Fruit fly (Drosophila melanogaster) whole organism, embryonic: Measurements from ENCODE around the gene CatB.

Experiments used
- Adf1 ChIP-seq: fragments of 200-800 bp; sonication (Bioruptor generic); IDR thresholded peaks from 2 replicates; pipeline ENCODE4 v1.3.6; 2022; ENCODE audit warnings: missing biosample characterization, missing genetic modification characterization
- CG10209 ChIP-seq: fragments of 200-800 bp; sonication (Bioruptor generic); optimal IDR thresholded peaks from 3 replicates; lab custom pipeline; 2017; ENCODE audit warnings: missing biosample characterization, mild to moderate bottlenecking, missing genetic modification characterization, missing genetic modification reagents
- CG10431 ChIP-seq: fragments of 200-800 bp; sonication (Bioruptor generic); optimal IDR thresholded peaks from 3 replicates; lab custom pipeline; 2018; ENCODE audit warnings: missing biosample characterization, mild to moderate bottlenecking, missing genetic modification characterization
- CG11398 ChIP-seq: fragments of 200-800 bp; sonication (Bioruptor generic); optimal IDR thresholded peaks from 2 replicates; lab custom pipeline; 2016; ENCODE audit warnings: missing biosample characterization, missing genetic modification characterization
- CG12071 ChIP-seq: fragments of 200-800 bp; sonication (Bioruptor generic); optimal IDR thresholded peaks from 3 replicates; lab custom pipeline; 2018; ENCODE audit warnings: missing biosample characterization, mild to moderate bottlenecking, missing genetic modification characterization
- CG12104 ChIP-seq: fragments of 200-800 bp; sonication (Bioruptor generic); optimal IDR thresholded peaks from 3 replicates; lab custom pipeline; 2016; ENCODE audit warnings: missing biosample characterization, missing genetic modification characterization
- CG12299 ChIP-seq: fragments of 200-800 bp; sonication (Bioruptor generic); optimal IDR thresholded peaks from 2 replicates; lab custom pipeline; 2018; ENCODE audit warnings: missing biosample characterization, mild to moderate bottlenecking, missing genetic modification characterization
- CG12659 ChIP-seq: fragments of 200-800 bp; sonication (Bioruptor generic); optimal IDR thresholded peaks from 3 replicates; lab custom pipeline; 2017; ENCODE audit warnings: mild to moderate bottlenecking, missing biosample characterization, missing genetic modification reagents, missing genetic modification characterization
- CG13296 ChIP-seq: fragments of 200-800 bp; sonication (Bioruptor generic); optimal IDR thresholded peaks from 3 replicates; lab custom pipeline; 2018; ENCODE audit warnings: missing biosample characterization, mild to moderate bottlenecking, missing genetic modification characterization
- CG15601 ChIP-seq: fragments of 200-800 bp; sonication (Bioruptor generic); optimal IDR thresholded peaks from 3 replicates; lab custom pipeline; 2019; ENCODE audit warnings: missing biosample characterization, mild to moderate bottlenecking, missing genetic modification characterization, moderate library complexity
- CG17328 ChIP-seq: fragments of 200-800 bp; sonication (Bioruptor generic); IDR thresholded peaks from 2 replicates; pipeline ENCODE4 v1.3.6; 2022; ENCODE audit warnings: missing biosample characterization, missing genetic modification characterization
- CG17359 ChIP-seq: fragments of 200-800 bp; sonication (Bioruptor generic); optimal IDR thresholded peaks from 3 replicates; lab custom pipeline; 2018; ENCODE audit warnings: missing biosample characterization, mild to moderate bottlenecking, missing genetic modification characterization, moderate library complexity
- CG17912 ChIP-seq: fragments of 200-800 bp; sonication (Bioruptor generic); optimal IDR thresholded peaks from 2 replicates; lab custom pipeline; 2018; ENCODE audit warnings: missing biosample characterization, mild to moderate bottlenecking, missing genetic modification characterization
- CG2120 ChIP-seq: fragments of 200-800 bp; sonication (Bioruptor generic); optimal IDR thresholded peaks from 3 replicates; lab custom pipeline; 2016; ENCODE audit warnings: missing biosample characterization, missing genetic modification characterization
- CG2202 ChIP-seq: fragments of 200-800 bp; sonication (Bioruptor generic); optimal IDR thresholded peaks from 2 replicates; lab custom pipeline; 2018; ENCODE audit warnings: missing biosample characterization, mild to moderate bottlenecking, missing genetic modification characterization
- CG2875 ChIP-seq: fragments of 200-800 bp; sonication (Bioruptor generic); optimal IDR thresholded peaks from 2 replicates; lab custom pipeline; 2017; ENCODE audit warnings: missing biosample characterization, mild to moderate bottlenecking, missing genetic modification characterization, missing genetic modification reagents
- CG31441 ChIP-seq: fragments of 200-800 bp; sonication (Bioruptor generic); IDR thresholded peaks from 2 replicates; pipeline ENCODE4 v1.3.6; 2022; ENCODE audit warnings: missing biosample characterization, missing genetic modification characterization
- CG3838 ChIP-seq: fragments of 200-800 bp; sonication (Bioruptor generic); optimal IDR thresholded peaks from 3 replicates; lab custom pipeline; 2016; ENCODE audit warnings: missing biosample characterization, missing genetic modification characterization
- CG6854 ChIP-seq: fragments of 200-800 bp; sonication (Bioruptor generic); optimal IDR thresholded peaks from 3 replicates; lab custom pipeline; 2017; ENCODE audit warnings: missing biosample characterization, mild to moderate bottlenecking, missing genetic modification characterization
- CG7839 ChIP-seq: fragments of 200-800 bp; sonication (Bioruptor generic); optimal IDR thresholded peaks from 3 replicates; lab custom pipeline; 2018; ENCODE audit warnings: missing biosample characterization, mild to moderate bottlenecking, missing genetic modification characterization, moderate library complexity
- Camta ChIP-seq: fragments of 200-800 bp; sonication (Bioruptor generic); optimal IDR thresholded peaks from 2 replicates; lab custom pipeline; 2016; ENCODE audit warnings: missing biosample characterization, missing genetic modification characterization
- Dp ChIP-seq: fragments of 200-800 bp; sonication (Bioruptor generic); optimal IDR thresholded peaks from 2 replicates; lab custom pipeline; 2018; ENCODE audit warnings: missing biosample characterization, mild to moderate bottlenecking, missing genetic modification characterization, moderate library complexity
- Dref ChIP-seq: fragments of 200-800 bp; sonication (Bioruptor generic); IDR thresholded peaks from 2 replicates; pipeline ENCODE4 v1.3.6; 2022; ENCODE audit warnings: missing biosample characterization, missing genetic modification characterization
- Fer1 ChIP-seq: fragments of 200-800 bp; sonication (Bioruptor generic); optimal IDR thresholded peaks from 2 replicates; lab custom pipeline; 2017; ENCODE audit warnings: missing biosample characterization, mild to moderate bottlenecking, missing genetic modification characterization
- GATAe ChIP-seq: fragments of 200-800 bp; sonication (Bioruptor generic); conservative IDR thresholded peaks from 2 replicates; pipeline ENCODE4 v1.3.6; 2022; ENCODE audit warnings: missing biosample characterization, missing genetic modification characterization
- H2.0 ChIP-seq: fragments of 200-800 bp; sonication (Bioruptor generic); IDR thresholded peaks from 2 replicates; pipeline ENCODE4 v1.3.6; 2022; ENCODE audit warnings: missing biosample characterization, missing genetic modification characterization
- Hr78 ChIP-seq, 2 experiments: fragments of 200-800 bp in 1 of 2; fragments of >200 bp in 1 of 2; sonication (Bioruptor generic) in 1 of 2; optimal IDR thresholded peaks; 2 replicates each; lab custom pipeline; 2017 to 2019; ENCODE audit warnings: missing biosample characterization in 2 of 2, missing genetic modification characterization in 2 of 2, mild to moderate bottlenecking in 1 of 2, moderate library complexity in 1 of 2
- Lpt ChIP-seq: fragments of >200 bp; optimal IDR thresholded peaks from 2 replicates; lab custom pipeline; 2018; ENCODE audit warnings: missing biosample characterization, missing genetic modification characterization
- NK7.1 ChIP-seq: fragments of 200-800 bp; sonication (Bioruptor generic); optimal IDR thresholded peaks from 3 replicates; lab custom pipeline; 2016; ENCODE audit warnings: missing biosample characterization, missing genetic modification characterization
- Nf-YC ChIP-seq: fragments of 200-800 bp; optimal IDR thresholded peaks from 3 replicates; lab custom pipeline; 2019; ENCODE audit warnings: missing biosample characterization, mild to moderate bottlenecking, missing genetic modification characterization, moderate library complexity
- NfI ChIP-seq: fragments of 200-800 bp; sonication (Bioruptor generic); optimal IDR thresholded peaks from 3 replicates; lab custom pipeline; 2018; ENCODE audit warnings: missing biosample characterization, mild to moderate bottlenecking, missing genetic modification characterization, moderate library complexity
- Side ChIP-seq: fragments of 200-800 bp; sonication (Bioruptor generic); optimal IDR thresholded peaks from 2 replicates; lab custom pipeline; 2016; ENCODE audit warnings: missing biosample characterization, missing genetic modification characterization
- Sox102F ChIP-seq: fragments of 200-800 bp; sonication (Bioruptor generic); optimal IDR thresholded peaks from 2 replicates; lab custom pipeline; 2018; ENCODE audit warnings: missing biosample characterization, mild to moderate bottlenecking, missing genetic modification characterization, moderate library complexity
- Ssrp ChIP-seq: fragments of 200-800 bp; sonication (Bioruptor generic); optimal IDR thresholded peaks from 2 replicates; lab custom pipeline; 2018; ENCODE audit warnings: missing biosample characterization, mild to moderate bottlenecking, missing genetic modification characterization, moderate library complexity
- Xrp1 ChIP-seq: fragments of 200-800 bp; sonication (Bioruptor generic); IDR thresholded peaks from 2 replicates; pipeline ENCODE4 v1.3.6; 2022; ENCODE audit warnings: missing biosample characterization, missing genetic modification characterization
- bab2 ChIP-seq: fragments of 200-800 bp; sonication (Bioruptor generic); optimal IDR thresholded peaks from 2 replicates; lab custom pipeline; 2016; ENCODE audit warnings: missing biosample characterization, missing genetic modification characterization
- chm ChIP-seq: fragments of 200-800 bp; sonication (Bioruptor generic); IDR thresholded peaks from 2 replicates; pipeline ENCODE4 v1.3.6; 2022; ENCODE audit warnings: missing biosample characterization, missing genetic modification characterization
- fd3F ChIP-seq: fragments of 200-800 bp; sonication (Bioruptor generic); optimal IDR thresholded peaks from 2 replicates; lab custom pipeline; 2018; ENCODE audit warnings: missing biosample characterization, mild to moderate bottlenecking, missing genetic modification characterization, moderate library complexity
- fd96Cb ChIP-seq: fragments of 200-800 bp; sonication (Bioruptor generic); optimal IDR thresholded peaks from 2 replicates; lab custom pipeline; 2018; ENCODE audit warnings: missing biosample characterization, mild to moderate bottlenecking, missing genetic modification characterization, moderate library complexity
- kni ChIP-seq: fragments of 200-800 bp; sonication (Bioruptor generic); optimal IDR thresholded peaks from 3 replicates; lab custom pipeline; 2017; ENCODE audit warnings: mild to moderate bottlenecking, missing biosample characterization, missing genetic modification reagents, missing genetic modification characterization
- lab ChIP-seq: fragments of 200-800 bp; sonication (Bioruptor generic); optimal IDR thresholded peaks from 3 replicates; lab custom pipeline; 2017; ENCODE audit warnings: missing biosample characterization, missing genetic modification characterization, mild to moderate bottlenecking, moderate library complexity, missing genetic modification reagents
- lbe ChIP-seq: fragments of 200-800 bp; sonication (Bioruptor generic); optimal IDR thresholded peaks from 2 replicates; lab custom pipeline; 2016; ENCODE audit warnings: missing biosample characterization, mild to moderate bottlenecking, missing genetic modification characterization
- lov ChIP-seq, 2 experiments: fragments of 200-800 bp in 1 of 2; fragments of >200 bp in 1 of 2; sonication (Bioruptor generic) in 1 of 2; IDR thresholded peaks in 1 of 2; optimal IDR thresholded peaks in 1 of 2; 2 replicates in 1 of 2; 3 replicates in 1 of 2; pipeline versions ENCODE4 v1.3.6 to Lab custom; 2017 to 2022; ENCODE audit warnings: missing biosample characterization in 1 of 2, missing genetic modification characterization in 1 of 2
- nau ChIP-seq: fragments of 200-800 bp; sonication (Bioruptor generic); optimal IDR thresholded peaks from 3 replicates; lab custom pipeline; 2017; ENCODE audit warnings: missing biosample characterization, mild to moderate bottlenecking, missing genetic modification characterization, missing genetic modification reagents
- pfk ChIP-seq: fragments of 200-800 bp; sonication (Bioruptor generic); optimal IDR thresholded peaks from 2 replicates; lab custom pipeline; 2018; ENCODE audit warnings: missing biosample characterization, mild to moderate bottlenecking, missing genetic modification characterization, moderate library complexity
- scrt ChIP-seq: fragments of 200-800 bp; sonication (Bioruptor generic); optimal IDR thresholded peaks from 2 replicates; lab custom pipeline; 2018; ENCODE audit warnings: missing biosample characterization, mild to moderate bottlenecking, missing genetic modification characterization, moderate library complexity
- seq ChIP-seq: fragments of 200-800 bp; sonication (Bioruptor generic); IDR thresholded peaks from 2 replicates; pipeline ENCODE4 v1.3.6; 2022; ENCODE audit warnings: missing biosample characterization, missing genetic modification characterization
- sisA ChIP-seq: fragments of 200-800 bp; sonication (Bioruptor generic); IDR thresholded peaks from 2 replicates; pipeline ENCODE4 v1.3.6; 2022; ENCODE audit warnings: missing biosample characterization, missing genetic modification characterization
- sqz ChIP-seq: fragments of 200-800 bp; sonication (Bioruptor generic); optimal IDR thresholded peaks from 3 replicates; lab custom pipeline; 2018; ENCODE audit warnings: missing biosample characterization, mild to moderate bottlenecking, missing genetic modification characterization

Gene CatB

DNA sequence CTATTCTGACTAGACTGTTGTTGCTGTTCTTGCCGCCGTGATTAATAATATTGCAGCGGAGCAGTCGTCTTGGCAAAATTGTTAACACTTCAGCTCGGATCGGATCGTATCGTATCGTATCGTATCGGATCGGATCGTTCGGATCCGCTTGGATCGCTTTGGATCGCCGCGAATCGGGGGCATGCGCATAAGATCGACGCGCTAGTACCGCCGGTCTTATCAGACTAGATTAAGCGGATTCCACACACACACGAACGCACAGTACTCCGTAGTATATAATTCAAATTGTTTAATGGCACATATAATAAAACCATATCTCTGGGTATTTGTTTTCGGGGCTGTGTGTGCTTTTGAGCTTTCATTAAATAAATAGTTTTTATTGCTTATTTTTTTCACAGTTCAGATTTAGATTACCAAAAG, 5.5 kb upstream of the CatB start (continued):
- 0 out of 2 replicates have a peak, but pooled peaks have one; percentile 28 for TF ChIP-seq Xrp1
- no peak for TF ChIP-seq lbe
- TF ChIP-seq Sox102F (GFP tag; lab: Kevin White, UChicago): peak; percentile 20
- TF ChIP-seq CG15601: peak; percentile 73
- TF ChIP-seq CG10209 (GFP tag; lab: Kevin White, UChicago): peak; percentile 58
- TF ChIP-seq CG12299 (tag; lab: Kevin White, UChicago): peak; percentile 70
- peak; percentile 79 for TF ChIP-seq Fer1 (GFP tag; lab: Kevin White, UChicago)
- TF ChIP-seq Camta (GFP tag; lab: Kevin White, UChicago): peak; percentile 0
- TF ChIP-seq NfI (GFP tag; lab: Kevin White, UChicago): peak; percentile 41
- TF ChIP-seq Adf1 (GFP tag; lab: Robert Waterston, UW): peak; percentile 55
- TF ChIP-seq Nf-YC (tag; lab: Kevin White, UChicago): peak; percentile 51
- peak; percentile 59 for TF ChIP-seq scrt (GFP tag; lab: Kevin White, UChicago)
- TF ChIP-seq CG17912: peak; percentile 74
- TF ChIP-seq pfk (GFP tag; lab: Kevin White, UChicago): peak; percentile 58
- peak; percentile 19 for TF ChIP-seq bab2 (GFP tag; lab: Kevin White, UChicago)
- TF ChIP-seq sisA (GFP tag; lab: Robert Waterston, UW): no peak
- TF ChIP-seq CG10431 (GFP tag; lab: Kevin White, UChicago): peak; percentile 61
- no peak for TF ChIP-seq Lpt (GFP tag; lab: Kevin White, UChicago)
- peak; percentile 65 for TF ChIP-seq CG17359 (tag; lab: Kevin White, UChicago)
- TF ChIP-seq kni (GFP tag; lab: Kevin White, UChicago): peak; percentile 47
- 0 out of 2 replicates have a peak, but pooled peaks have one; percentile 46 for TF ChIP-seq CG31441 (GFP tag; lab: Robert Waterston, UW)
- TF ChIP-seq nau (GFP tag; lab: Kevin White, UChicago): peak; percentile 41
- TF ChIP-seq Dref (GFP tag; lab: Robert Waterston, UW): no peak
- TF ChIP-seq CG13296 (GFP tag; lab: Kevin White, UChicago): peak; percentile 74
- TF ChIP-seq H2.0 (GFP tag; lab: Robert Waterston, UW): peak; percentile 15; the same call in 1 of the 2 replicates
- TF ChIP-seq CG12104 (GFP tag; lab: Kevin White, UChicago): peak; percentile 17
- TF ChIP-seq GATAe (GFP tag; lab: Robert Waterston, UW): peak; percentile 69
- TF ChIP-seq lov (optimal IDR thresholded peaks at IDR 0.05; lab: Kevin White, UChicago): no peak
- TF ChIP-seq lov (GFP tag; IDR thresholded peaks at IDR 0.05; lab: Robert Waterston, UW): no peak
- TF ChIP-seq sqz (GFP tag; lab: Kevin White, UChicago): peak; percentile 75
- TF ChIP-seq CG2875 (GFP tag; lab: Kevin White, UChicago): peak; percentile 62
- no peak for TF ChIP-seq CG11398 (GFP tag; lab: Kevin White, UChicago)
- peak; percentile 24 for TF ChIP-seq Side (GFP tag; lab: Kevin White, UChicago)
- TF ChIP-seq Ssrp (tag; lab: Kevin White, UChicago): no peak
- peak; percentile 24 for TF ChIP-seq CG2120 (GFP tag; lab: Kevin White, UChicago)
- TF ChIP-seq NK7.1: no peak
- peak; percentile 13 for TF ChIP-seq CG3838
- peak; percentile 29 for TF ChIP-seq fd3F (GFP tag; lab: Kevin White, UChicago)
- TF ChIP-seq chm (GFP tag; lab: Robert Waterston, UW): peak; percentile 39; the same call in 1 of the 2 replicates
- no peak for TF ChIP-seq Dp (GFP tag; lab: Kevin White, UChicago)
- TF ChIP-seq CG12071 (GFP tag; lab: Kevin White, UChicago): peak; percentile 80
- TF ChIP-seq CG6854: peak; percentile 59
- TF ChIP-seq Hr78 (GFP tag; optimal IDR thresholded peaks at IDR 0.05; lab: Kevin White, UChicago): no peak
- peak; percentile 49 for TF ChIP-seq CG12659 (GFP tag; lab: Kevin White, UChicago)
- peak; percentile 5 for TF ChIP-seq fd96Cb
- peak; percentile 79 for TF ChIP-seq lab (GFP tag; lab: Kevin White, UChicago)
- TF ChIP-seq seq (GFP tag; lab: Robert Waterston, UW): peak; percentile 51; the same call in 1 of the 2 replicates
- TF ChIP-seq CG17328 (GFP tag; lab: Robert Waterston, UW): 0 out of 2 replicates have a peak, but pooled peaks have one; percentile 27
- TF ChIP-seq CG7839 (tag; lab: Kevin White, UChicago): peak; percentile 2
- peak; percentile 64 for TF ChIP-seq CG2202 (tag; lab: Kevin White, UChicago)
